Worm (Caenorhabditis elegans): ENCODE data around the gene clec-184.

Gene clec-184

DNA sequence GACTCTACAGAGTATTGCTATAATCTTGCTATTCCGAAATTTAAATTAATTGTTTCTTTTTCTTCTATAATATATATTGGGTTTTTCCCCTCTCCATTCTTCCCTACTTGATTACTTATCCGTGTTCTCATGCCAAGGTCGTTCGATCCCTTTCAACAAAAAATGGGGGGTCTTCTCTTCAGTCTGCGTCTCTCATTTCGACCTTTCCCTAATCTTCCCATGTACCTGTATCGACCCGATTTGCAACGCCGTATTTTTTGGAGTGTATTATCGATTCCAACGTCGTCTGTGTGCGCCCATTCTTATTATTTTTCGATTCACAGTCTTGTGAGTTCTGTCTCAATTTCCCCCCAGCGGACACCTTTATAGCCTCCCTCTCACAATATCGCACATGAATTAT lies 35.3 kb downstream of the clec-184 start (continued):
- no peak for TF ChIP-seq mdl-1 (tag; optimal IDR thresholded peaks at IDR 0.05)
- no peak for TF ChIP-seq unc-98 (GFP tag; IDR thresholded peaks at IDR 0.05)
- TF ChIP-seq lir-3 (tag; optimal IDR thresholded peaks at IDR 0.05; ENCODE audit: poor library complexity), result no peak
- TF ChIP-seq ztf-4 (tag; optimal IDR thresholded peaks at IDR 0.05), result no peak
- TF ChIP-seq ces-1 (GFP tag; optimal IDR thresholded peaks at IDR 0.05), result no peak
- no peak for TF ChIP-seq nhr-19 (GFP tag; conservative IDR thresholded peaks at IDR 0.05)
- no peak for TF ChIP-seq alr-1 (tag; optimal IDR thresholded peaks at IDR 0.05; ENCODE audit: borderline replicate concordance)
- TF ChIP-seq lin-15B (tag; optimal IDR thresholded peaks at IDR 0.05), result no peak
- TF ChIP-seq swsn-7 (tag; optimal IDR thresholded peaks at IDR 0.05), result no peak
- no peak for TF ChIP-seq ceh-63 (GFP tag; optimal IDR thresholded peaks at IDR 0.05)
- TF ChIP-seq hlh-17 (GFP tag; optimal IDR thresholded peaks at IDR 0.05; ENCODE audit: borderline replicate concordance), result no peak
- TF ChIP-seq C34B4.2 (tag; optimal IDR thresholded peaks at IDR 0.05), result no peak
- TF ChIP-seq irx-1 (tag; optimal IDR thresholded peaks at IDR 0.05), result no peak
- TF ChIP-seq ceh-88 (GFP tag; IDR thresholded peaks at IDR 0.05), result no peak
- TF ChIP-seq nhr-85 (tag), result peak; percentile 83
- no peak for TF ChIP-seq egl-13 (tag; optimal IDR thresholded peaks at IDR 0.05)
- no peak for TF ChIP-seq lin-13 (GFP tag; optimal IDR thresholded peaks at IDR 0.05)
- TF ChIP-seq snu-23 (GFP tag; optimal IDR thresholded peaks at IDR 0.05), result peak; percentile 19
- no peak for TF ChIP-seq dsc-1 (tag; optimal IDR thresholded peaks at IDR 0.05)
- TF ChIP-seq vab-15 (tag; optimal IDR thresholded peaks at IDR 0.05), result no peak
- no peak for TF ChIP-seq efl-1 (optimal IDR thresholded peaks at IDR 0.05)
- no peak for TF ChIP-seq efl-1 (GFP tag; optimal IDR thresholded peaks at IDR 0.05 in 1 of 2)
- peak in 1 of 2 experiments; percentile 11 for TF ChIP-seq lin-35 (GFP tag; optimal IDR thresholded peaks at IDR 0.05)
- no peak for TF ChIP-seq pax-3 (tag; optimal IDR thresholded peaks at IDR 0.05)
- TF ChIP-seq C04F5.9 (tag; optimal IDR thresholded peaks at IDR 0.05), result no peak
- no peak for TF ChIP-seq nhr-47 (tag; optimal IDR thresholded peaks at IDR 0.05)
- no peak for TF ChIP-seq ceh-90 (tag; optimal IDR thresholded peaks at IDR 0.05)
- peak; percentile 79 for TF ChIP-seq lin-14 (GFP tag; optimal IDR thresholded peaks at IDR 0.05)
- TF ChIP-seq fkh-8 (tag; optimal IDR thresholded peaks at IDR 0.05), result no peak
- no peak for TF ChIP-seq pag-3 (tag; optimal IDR thresholded peaks at IDR 0.05; ENCODE audit: borderline replicate concordance, insufficient read depth)
- TF ChIP-seq nhr-11 (tag; optimal IDR thresholded peaks at IDR 0.05), result no peak
- TF ChIP-seq unc-30 (tag; optimal IDR thresholded peaks at IDR 0.05), result no peak
- TF ChIP-seq nhr-90 (tag; optimal IDR thresholded peaks at IDR 0.05; ENCODE audit: poor library complexity), result no peak
- TF ChIP-seq mab-9 (GFP tag; IDR thresholded peaks at IDR 0.05), result no peak
- no peak for TF ChIP-seq efl-3 (GFP tag; optimal IDR thresholded peaks at IDR 0.05)
- TF ChIP-seq nhr-77 (tag; optimal IDR thresholded peaks at IDR 0.05), result no peak
- no peak for TF ChIP-seq hlh-4 (tag; optimal IDR thresholded peaks at IDR 0.05)
- no peak for TF ChIP-seq sup-37 (GFP tag; optimal IDR thresholded peaks at IDR 0.05)
- TF ChIP-seq mep-1 (tag; optimal IDR thresholded peaks at IDR 0.05), result no peak
- no peak for TF ChIP-seq aha-1 (tag; optimal IDR thresholded peaks at IDR 0.05)
- no peak for TF ChIP-seq grh-1 (GFP tag; IDR thresholded peaks at IDR 0.05)
- no peak for TF ChIP-seq unc-62 (GFP tag; optimal IDR thresholded peaks at IDR 0.05)
- no peak for TF ChIP-seq sptf-1 (tag; optimal IDR thresholded peaks at IDR 0.05)
- TF ChIP-seq ceh-8 (GFP tag; optimal IDR thresholded peaks at IDR 0.05), result no peak
- peak; percentile 3 for TF ChIP-seq nhr-71 (tag; optimal IDR thresholded peaks at IDR 0.05)
- no peak for TF ChIP-seq pqm-1 (tag; optimal IDR thresholded peaks at IDR 0.05)
- TF ChIP-seq ets-5 (GFP tag; IDR thresholded peaks at IDR 0.05), result no peak
- peak; percentile 23 for TF ChIP-seq nhr-20 (tag; optimal IDR thresholded peaks at IDR 0.05)
- TF ChIP-seq blmp-1 (tag; optimal IDR thresholded peaks at IDR 0.05), result peak; percentile 40
